Worm (Caenorhabditis elegans) whole organism, L3 larva: ENCODE data around the gene mob-2.

Source experiments
- R02D3.7 ChIP-seq: fragments of 150-350 bp; optimal IDR thresholded peaks from 2 replicates; lab custom pipeline; 2014; ENCODE audit warnings: missing biosample characterization, missing genetic modification characterization
- fkh-10 ChIP-seq: sonication (generic microtip); optimal IDR thresholded peaks from 2 replicates; lab custom pipeline; 2017; ENCODE audit warnings: missing biosample characterization, missing genetic modification reagents, missing genetic modification characterization
- nhr-76 ChIP-seq: fragments of 150-350 bp; sonication (generic microtip); optimal IDR thresholded peaks from 5 replicates; lab custom pipeline; 2014; ENCODE audit warnings: missing biosample characterization, missing genetic modification characterization
- tbx-2 ChIP-seq: sonication (generic microtip); optimal IDR thresholded peaks from 2 replicates; lab custom pipeline; 2016; ENCODE audit warnings: mild to moderate bottlenecking, missing genetic modification characterization, missing compliant biosample characterization
- unc-39 ChIP-seq: sonication (generic microtip); optimal IDR thresholded peaks from 4 replicates; lab custom pipeline; 2017; ENCODE audit warnings: missing biosample characterization, missing genetic modification characterization
- ztf-11 ChIP-seq: fragments of 150-350 bp; optimal IDR thresholded peaks from 2 replicates; lab custom pipeline; 2014; ENCODE audit warnings: missing biosample characterization, missing genetic modification characterization

ce11 chrX:13165686-13166085, 4.2 kb downstream of the mob-2 start:
- TF ChIP-seq nhr-76 (tag; lab: Kevin White, UChicago), result no peak
- no peak for TF ChIP-seq fkh-10 (GFP tag; lab: Kevin White, UChicago)
- TF ChIP-seq ztf-11 (tag; lab: Kevin White, UChicago), result no peak
- TF ChIP-seq tbx-2 (tag; lab: Kevin White, UChicago), result no peak
- no peak for TF ChIP-seq R02D3.7 (tag; lab: Kevin White, UChicago)
- TF ChIP-seq unc-39 (tag; lab: Kevin White, UChicago), result no peak
